Fruit fly (Drosophila melanogaster): ENCODE results near the gene RhoGAPp190.

DNA sequence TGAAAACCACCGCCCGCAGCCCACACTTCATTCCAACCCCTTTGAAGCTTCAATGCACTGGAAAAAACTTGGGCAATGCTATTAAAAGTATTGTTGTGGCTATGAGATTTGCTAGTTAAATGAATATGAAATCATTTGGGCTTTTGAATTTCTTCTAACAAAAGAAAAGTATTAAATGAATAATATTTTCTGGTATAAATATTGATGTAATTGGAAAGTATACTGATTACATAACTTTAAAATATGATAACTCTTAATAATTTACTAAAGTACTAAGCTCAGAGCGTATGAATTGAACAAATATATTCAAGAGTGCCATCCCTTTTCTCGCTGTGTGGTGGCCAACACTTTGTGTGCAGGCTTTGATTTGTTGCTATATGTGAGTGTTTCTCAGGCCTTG lies 40.4 kb upstream of the RhoGAPp190 start:
- no peak for TF ChIP-seq br (GFP tag; optimal IDR thresholded peaks at IDR 0.05)
- no peak for TF ChIP-seq Jra (GFP tag; optimal IDR thresholded peaks at IDR 0.05)
- TF ChIP-seq usp (GFP tag; optimal IDR thresholded peaks at IDR 0.05) = no peak
- no peak for TF ChIP-seq Dfd (GFP tag; optimal IDR thresholded peaks at IDR 0.05)
- TF ChIP-seq CG9705 (GFP tag; optimal IDR thresholded peaks at IDR 0.05) = no peak
- TF ChIP-seq dmrt93B (GFP tag; optimal IDR thresholded peaks at IDR 0.05) = no peak
- TF ChIP-seq sage (GFP tag; optimal IDR thresholded peaks at IDR 0.05) = no peak
- TF ChIP-seq pan (optimal IDR thresholded peaks at IDR 0.05) = no peak
- no peak for TF ChIP-seq CG32264 (GFP tag; optimal IDR thresholded peaks at IDR 0.05)
- no peak for TF ChIP-seq Hr83 (GFP tag; optimal IDR thresholded peaks at IDR 0.05; ENCODE audit: poor library complexity, severe bottlenecking)
- no peak for TF ChIP-seq woc (GFP tag; optimal IDR thresholded peaks at IDR 0.05)

Measured in whole organism, wandering third instar larva.